Fruit fly (Drosophila melanogaster) whole organism, adult: Measurements from ENCODE around the gene CG12784.

Source experiments
- CG11617 ChIP-seq: fragments of 200-800 bp; sonication (Bioruptor generic); optimal IDR thresholded peaks from 2 replicates; lab custom pipeline; 2017; ENCODE audit warnings: mild to moderate bottlenecking, missing biosample characterization, missing genetic modification reagents, missing genetic modification characterization
- CG12768 ChIP-seq: fragments of 200-800 bp; sonication (Bioruptor generic); optimal IDR thresholded peaks from 2 replicates; lab custom pipeline; 2017; ENCODE audit warnings: missing biosample characterization, missing genetic modification characterization, mild to moderate bottlenecking, moderate library complexity, missing genetic modification reagents
- CG14711 ChIP-seq: fragments of 200-800 bp; sonication (Bioruptor generic); optimal IDR thresholded peaks from 2 replicates; lab custom pipeline; 2018; ENCODE audit warnings: missing biosample characterization, mild to moderate bottlenecking, missing genetic modification characterization, moderate library complexity
- CG1620 ChIP-seq: fragments of 200-800 bp; sonication (Bioruptor generic); optimal IDR thresholded peaks from 2 replicates; lab custom pipeline; 2016; ENCODE audit warnings: missing biosample characterization, missing genetic modification characterization
- CG33017 ChIP-seq: fragments of 200-800 bp; sonication (Bioruptor generic); optimal IDR thresholded peaks from 2 replicates; lab custom pipeline; 2018; ENCODE audit warnings: missing biosample characterization, mild to moderate bottlenecking, missing genetic modification characterization, moderate library complexity
- CG5204 ChIP-seq: fragments of 200-800 bp; sonication (Bioruptor generic); optimal IDR thresholded peaks from 2 replicates; lab custom pipeline; 2016; ENCODE audit warnings: missing biosample characterization, missing genetic modification characterization
- CG7045 ChIP-seq: fragments of 200-800 bp; sonication (Bioruptor generic); optimal IDR thresholded peaks from 2 replicates; lab custom pipeline; 2017; ENCODE audit warnings: missing biosample characterization, mild to moderate bottlenecking, missing genetic modification characterization
- CG7101 ChIP-seq: fragments of 200-800 bp; sonication (Bioruptor generic); optimal IDR thresholded peaks from 2 replicates; lab custom pipeline; 2018; ENCODE audit warnings: missing biosample characterization, mild to moderate bottlenecking, missing genetic modification characterization, moderate library complexity
- Clk ChIP-seq: fragments of 200-800 bp; sonication (Bioruptor generic); optimal IDR thresholded peaks from 2 replicates; lab custom pipeline; 2017; ENCODE audit warnings: missing biosample characterization, missing genetic modification characterization
- Crg-1 ChIP-seq: fragments of 200-800 bp; sonication (Bioruptor generic); optimal IDR thresholded peaks from 2 replicates; lab custom pipeline; 2016; ENCODE audit warnings: missing biosample characterization, missing genetic modification characterization
- Hr96 ChIP-seq: fragments of 200-800 bp; sonication (Bioruptor generic); optimal IDR thresholded peaks from 2 replicates; lab custom pipeline; 2016; ENCODE audit warnings: missing biosample characterization, missing genetic modification characterization
- Mnt ChIP-seq: fragments of 200-800 bp; sonication (Bioruptor generic); optimal IDR thresholded peaks from 2 replicates; lab custom pipeline; 2016; ENCODE audit warnings: missing biosample characterization, mild to moderate bottlenecking, missing genetic modification characterization
- bab1 ChIP-seq: fragments of 200-800 bp; sonication (Bioruptor generic); optimal IDR thresholded peaks from 3 replicates; lab custom pipeline; 2019; ENCODE audit warnings: missing biosample characterization, mild to moderate bottlenecking, missing genetic modification characterization, moderate library complexity
- cic ChIP-seq: fragments of 200-800 bp; sonication (Bioruptor generic); optimal IDR thresholded peaks from 2 replicates; lab custom pipeline; 2017; ENCODE audit warnings: missing biosample characterization, mild to moderate bottlenecking, missing genetic modification characterization, moderate library complexity
- cnc ChIP-seq, 2 experiments: fragments of >200 bp; optimal IDR thresholded peaks; 2 replicates each; lab custom pipeline; 2017
- kay ChIP-seq: fragments of 200-800 bp; sonication (Bioruptor generic); peaks from one replicate; lab custom pipeline; 2016; ENCODE audit warnings: missing biosample characterization, missing genetic modification characterization, borderline replicate concordance
- ovo ChIP-seq: fragments of 200-800 bp; sonication (Bioruptor generic); optimal IDR thresholded peaks from 2 replicates; lab custom pipeline; 2016; ENCODE audit warnings: missing biosample characterization, missing genetic modification characterization
- pad ChIP-seq: fragments of 200-800 bp; sonication (Bioruptor generic); optimal IDR thresholded peaks from 3 replicates; lab custom pipeline; 2017; ENCODE audit warnings: missing biosample characterization, missing genetic modification characterization, mild to moderate bottlenecking, moderate library complexity, missing genetic modification reagents
- tj ChIP-seq: fragments of 200-800 bp; sonication (Bioruptor generic); optimal IDR thresholded peaks from 3 replicates; lab custom pipeline; 2017; ENCODE audit warnings: missing biosample characterization, mild to moderate bottlenecking, missing genetic modification characterization, moderate library complexity
- toe ChIP-seq: fragments of 200-800 bp; sonication (Bioruptor generic); optimal IDR thresholded peaks from 2 replicates; lab custom pipeline; 2016; ENCODE audit warnings: missing biosample characterization, missing genetic modification characterization

The CG12784 gene

DNA sequence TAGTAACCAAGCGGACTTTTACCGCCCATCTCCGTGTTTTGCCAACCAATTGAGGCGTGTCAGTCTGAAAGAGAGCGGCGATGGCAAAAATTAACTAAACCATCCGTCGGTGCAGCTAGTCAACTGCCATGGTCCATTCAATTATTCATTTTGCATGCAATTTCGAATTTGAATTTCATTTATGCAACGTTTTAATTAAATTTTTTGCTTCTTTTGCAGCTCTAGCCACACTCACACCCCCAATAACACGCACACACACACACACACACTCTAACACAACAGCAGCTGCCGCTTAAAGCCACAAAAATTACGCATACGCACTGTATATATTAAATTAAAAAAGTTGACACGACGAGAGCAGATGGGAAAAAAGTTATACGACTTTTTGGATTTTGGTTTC, 6.0 kb downstream of the CG12784 start:
- TF ChIP-seq Mnt (GFP tag; lab: Kevin White, UChicago) (no peak), tj (no peak), CG11617 (GFP tag; lab: Kevin White, UChicago) (no peak), CG5204 (no peak), Crg-1 (GFP tag; lab: Kevin White, UChicago) (no peak), cic (GFP tag; lab: Kevin White, UChicago) (no peak), CG33017 (tag; lab: Kevin White, UChicago) (no peak), ovo (GFP tag; lab: Kevin White, UChicago) (no peak), pad (GFP tag; lab: Kevin White, UChicago) (no peak), cnc (optimal IDR thresholded peaks at IDR 0.05; lab: Kevin White, UChicago) (no peak), CG14711 (no peak), CG7045 (GFP tag; lab: Kevin White, UChicago) (no peak), CG7101 (no peak), CG12768 (GFP tag; lab: Kevin White, UChicago) (no peak), bab1 (no peak), CG1620 (GFP tag; lab: Kevin White, UChicago) (no peak)

DNA sequence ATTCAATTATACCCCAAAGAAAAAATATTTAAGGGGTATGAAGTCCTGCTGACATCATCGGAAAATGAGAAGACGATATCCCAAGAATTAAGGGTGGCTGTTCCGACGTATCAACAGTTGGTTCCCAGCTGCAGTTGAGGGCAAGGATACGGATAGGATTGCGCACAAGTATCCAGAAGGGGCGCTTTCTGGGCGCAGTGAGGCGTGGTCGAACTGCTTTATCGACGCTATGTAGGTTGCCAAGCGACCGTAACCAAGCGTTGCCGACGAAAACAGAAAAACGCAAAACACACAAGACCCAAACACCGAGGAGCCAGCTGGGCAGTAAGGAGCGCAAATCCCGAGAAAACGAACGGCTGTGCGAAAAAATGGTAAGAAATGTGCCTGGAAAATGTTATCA, 11.2 kb downstream of the CG12784 start, which contains the start of gene Ttc26:
Ttc26 (plus strand) TSS at position 289 of the 400 bp plus-strand sequence.
- no peak for TF ChIP-seq toe
- no peak for TF ChIP-seq Crg-1 (GFP tag; lab: Kevin White, UChicago)
- TF ChIP-seq CG33017 (tag; lab: Kevin White, UChicago), result no peak
- no peak for TF ChIP-seq tj
- no peak for TF ChIP-seq CG1620 (GFP tag; lab: Kevin White, UChicago)
- TF ChIP-seq CG12768 (GFP tag; lab: Kevin White, UChicago), result no peak
- TF ChIP-seq pad (GFP tag; lab: Kevin White, UChicago), result no peak
- no peak for TF ChIP-seq ovo (GFP tag; lab: Kevin White, UChicago)
- TF ChIP-seq CG5204, result no peak
- TF ChIP-seq cic (GFP tag; lab: Kevin White, UChicago), result no peak
- TF ChIP-seq CG7101, result no peak
- TF ChIP-seq kay, result no peak

DNA sequence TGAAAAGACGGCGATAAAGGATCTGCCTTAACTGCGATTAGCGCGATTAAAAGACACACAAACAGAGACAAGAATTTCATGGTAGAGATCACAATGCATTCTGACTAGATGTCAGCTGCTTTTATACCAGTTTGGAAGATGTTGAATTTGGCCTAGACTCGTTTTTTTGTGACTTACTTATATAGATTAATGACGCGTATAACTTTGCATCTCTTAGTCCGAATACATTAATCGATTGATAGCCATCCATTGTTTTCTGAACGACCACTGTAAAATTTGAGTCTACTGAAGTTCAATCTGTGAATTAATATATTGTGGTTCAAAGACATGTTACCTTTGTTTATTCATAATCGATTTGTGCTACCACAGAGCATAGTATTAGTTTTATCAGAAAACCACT, 12.3 kb downstream of the CG12784 start, which contains the start of gene CG45207:
CG45207 (minus strand) TSS at position 101 of the 400 bp plus-strand sequence.
- TF ChIP-seq tj (no peak), CG7101 (no peak), Crg-1 (GFP tag; lab: Kevin White, UChicago) (no peak), Mnt (GFP tag; lab: Kevin White, UChicago) (no peak), CG33017 (tag; lab: Kevin White, UChicago) (no peak), ovo (GFP tag; lab: Kevin White, UChicago) (no peak)

DNA sequence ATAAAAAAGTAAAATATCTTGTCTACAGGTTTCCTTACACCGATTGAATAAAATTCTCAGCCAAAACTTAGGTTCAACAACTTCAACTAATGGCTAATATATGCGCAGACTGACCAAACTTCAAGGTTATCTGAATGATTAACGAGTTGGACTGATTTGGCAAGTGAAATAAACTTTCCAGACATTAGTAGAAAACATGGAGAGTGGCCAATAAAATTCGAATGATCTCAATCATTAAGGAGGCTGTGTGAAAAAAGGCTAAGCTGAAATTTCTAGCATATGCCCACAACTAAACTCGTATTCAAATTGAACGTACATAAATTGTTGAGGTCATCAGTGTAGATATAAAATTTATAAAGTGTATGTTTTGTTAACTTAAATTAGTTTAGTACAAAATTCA, 16.6 kb downstream of the CG12784 start, which contains the start of gene CG5614:
CG5614 (plus strand) TSS at position 301 of the 400 bp plus-strand sequence.
- TF ChIP-seq Mnt (GFP tag; lab: Kevin White, UChicago), result no peak

DNA sequence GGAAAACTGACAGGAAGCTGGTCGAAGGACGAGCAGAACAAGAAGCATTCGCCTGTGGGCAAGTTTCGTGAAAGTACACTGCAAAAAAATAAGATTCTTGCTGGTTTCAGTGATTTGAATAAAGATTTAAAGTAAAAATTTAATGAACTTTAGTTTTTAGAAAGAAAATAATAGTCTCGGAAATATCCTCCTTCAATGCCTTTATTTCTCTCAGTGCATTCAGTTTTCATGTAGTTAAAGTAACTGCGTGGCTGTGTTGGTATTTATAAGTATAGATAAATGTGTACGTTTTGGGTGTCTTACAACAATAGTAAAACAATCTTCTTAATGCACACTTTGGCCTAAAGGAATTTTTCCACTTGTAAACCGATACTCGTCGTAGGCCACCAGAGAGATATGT, 21.4 kb downstream of the CG12784 start:
- TF ChIP-seq ovo (GFP tag; lab: Kevin White, UChicago), result no peak
- TF ChIP-seq Mnt (GFP tag; lab: Kevin White, UChicago), result no peak
- TF ChIP-seq toe, result no peak
- no peak for TF ChIP-seq CG7101
- no peak for TF ChIP-seq CG7045 (GFP tag; lab: Kevin White, UChicago)
- no peak for TF ChIP-seq bab1
- no peak for TF ChIP-seq CG33017 (tag; lab: Kevin White, UChicago)
- TF ChIP-seq CG14711, result no peak

DNA sequence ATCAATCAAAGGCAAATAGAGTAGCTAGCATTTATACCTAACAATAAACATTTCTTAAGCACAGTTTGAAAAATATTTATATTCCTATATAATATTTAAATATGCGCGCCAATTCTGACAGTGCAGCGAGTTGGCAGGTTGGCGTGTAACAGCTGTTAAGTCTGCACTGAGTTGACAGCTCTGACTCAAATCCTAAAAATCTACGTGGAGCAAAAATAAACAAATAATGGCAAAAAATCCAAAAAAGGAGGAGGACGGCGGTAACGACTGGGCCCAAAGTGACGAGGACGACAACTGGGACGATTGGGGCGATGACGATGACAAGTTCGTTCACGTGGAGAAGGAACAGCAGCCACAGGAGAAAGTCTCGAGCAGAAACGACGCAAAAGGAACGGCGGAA, 23.6 kb downstream of the CG12784 start, which contains the start of gene CG9590:
CG9590 (plus strand) TSS at position 166 of the 400 bp plus-strand sequence.
- TF ChIP-seq bab1 (peak; percentile 0), Clk (GFP tag; lab: Kevin White, UChicago) (no peak), pad (GFP tag; lab: Kevin White, UChicago) (no peak), CG12768 (GFP tag; lab: Kevin White, UChicago) (no peak), CG11617 (GFP tag; lab: Kevin White, UChicago) (no peak)

DNA sequence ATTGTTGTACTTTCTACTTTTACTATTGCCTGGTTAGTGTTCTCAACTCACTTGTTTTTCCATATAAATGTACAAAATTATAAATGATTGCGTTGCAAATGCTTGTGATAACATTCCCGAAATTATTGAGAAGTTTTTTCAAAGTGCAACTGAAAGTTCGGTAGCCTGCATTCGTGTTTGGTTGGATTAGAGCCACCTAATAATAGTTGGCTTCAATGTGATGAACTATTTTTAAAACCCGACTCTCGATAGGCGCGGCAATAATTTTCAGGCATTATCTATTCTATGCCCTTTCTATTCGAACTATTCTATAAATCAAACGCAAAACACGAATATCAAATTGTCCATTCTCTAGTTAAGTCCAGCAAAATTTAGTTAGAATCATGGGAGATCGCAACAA, 25.3 kb downstream of the CG12784 start, which contains the start of gene Uros2:
Uros2 (plus strand) TSS at position 301 of the 400 bp plus-strand sequence.
- TF ChIP-seq CG12768 (GFP tag; lab: Kevin White, UChicago), result no peak
- no peak for TF ChIP-seq toe
- no peak for TF ChIP-seq Mnt (GFP tag; lab: Kevin White, UChicago)
- TF ChIP-seq Crg-1 (GFP tag; lab: Kevin White, UChicago), result no peak
- TF ChIP-seq pad (GFP tag; lab: Kevin White, UChicago), result no peak
- no peak for TF ChIP-seq bab1
- no peak for TF ChIP-seq CG1620 (GFP tag; lab: Kevin White, UChicago)

DNA sequence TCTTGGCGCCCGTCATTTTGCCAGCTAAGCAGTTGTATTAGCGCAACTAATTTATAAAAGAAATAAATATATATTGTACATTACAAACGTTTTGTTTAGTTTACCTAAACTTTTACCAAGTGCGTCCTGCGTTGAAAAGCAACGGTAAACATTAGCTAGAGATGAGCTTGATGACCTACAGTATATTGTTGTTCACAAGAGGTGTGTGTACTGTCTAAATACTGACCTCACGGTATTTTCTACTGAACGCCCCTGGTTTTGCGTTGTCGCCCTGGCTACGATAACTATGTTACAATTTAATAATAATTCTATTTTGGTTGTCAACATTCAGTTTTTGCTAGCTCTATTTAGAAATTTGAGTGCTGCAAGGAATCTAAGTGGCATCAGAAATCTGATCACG, 29.5 kb downstream of the CG12784 start, which contains the start of gene Acyp2:
Acyp2 (plus strand) TSS at position 262 of the 400 bp plus-strand sequence.
- peak; percentile 6 for TF ChIP-seq pad (GFP tag; lab: Kevin White, UChicago)
- no peak for TF ChIP-seq Crg-1 (GFP tag; lab: Kevin White, UChicago)
- no peak for TF ChIP-seq kay
- no peak for TF ChIP-seq CG33017 (tag; lab: Kevin White, UChicago)
- peak; percentile 17 for TF ChIP-seq bab1
- peak; percentile 37 for TF ChIP-seq Mnt (GFP tag; lab: Kevin White, UChicago)
- peak; percentile 33 for TF ChIP-seq CG1620 (GFP tag; lab: Kevin White, UChicago)
- no peak for TF ChIP-seq CG12768 (GFP tag; lab: Kevin White, UChicago)
- no peak for TF ChIP-seq Hr96
- TF ChIP-seq toe, result peak; percentile 67
- no peak for TF ChIP-seq cic (GFP tag; lab: Kevin White, UChicago)
- TF ChIP-seq CG11617 (GFP tag; lab: Kevin White, UChicago), result no peak
- TF ChIP-seq Clk (GFP tag; lab: Kevin White, UChicago), result no peak
- TF ChIP-seq ovo (GFP tag; lab: Kevin White, UChicago), result peak; percentile 60
- no peak for TF ChIP-seq CG7045 (GFP tag; lab: Kevin White, UChicago)
- TF ChIP-seq tj, result no peak
- TF ChIP-seq cnc (optimal IDR thresholded peaks at IDR 0.05; lab: Kevin White, UChicago), result no peak
- no peak for TF ChIP-seq CG5204
